Worm (Caenorhabditis elegans) whole organism, L1 larva: ENCODE measurements around the gene ckk-1.

ENCODE experiments used
- ceh-82 ChIP-seq, 3 experiments: fragments of 150-350 bp in 1 of 3; sonication (generic microtip) in 2 of 3; optimal IDR thresholded peaks; 2 replicates each; lab custom pipeline; 2014 to 2017; ENCODE audit warnings: missing biosample characterization in 3 of 3, missing genetic modification characterization in 3 of 3
- ces-1 ChIP-seq: fragments of 150-350 bp; optimal IDR thresholded peaks from 2 replicates; lab custom pipeline; 2014; ENCODE audit warnings: missing biosample characterization, missing genetic modification reagents, missing genetic modification characterization
- egl-13 ChIP-seq: sonication (generic microtip); optimal IDR thresholded peaks from 2 replicates; lab custom pipeline; 2016; ENCODE audit warnings: missing genotype, missing genetic modification reagents, missing genetic modification characterization, missing compliant biosample characterization
- egl-27 ChIP-seq, 2 experiments: fragments of 150-350 bp in 1 of 2; sonication (generic microtip); optimal IDR thresholded peaks; 3 replicates each; lab custom pipeline; 2017 to 2018; ENCODE audit warnings: missing biosample characterization in 2 of 2, missing genetic modification characterization in 2 of 2, missing genetic modification reagents in 2 of 2
- lin-35 ChIP-seq, 2 experiments: fragments of 150-350 bp; optimal IDR thresholded peaks; 2 replicates each; lab custom pipeline; 2014; ENCODE audit warnings: missing biosample characterization in 2 of 2, missing genetic modification characterization in 2 of 2, missing genetic modification reagents in 2 of 2
- lir-3 ChIP-seq: sonication (generic microtip); optimal IDR thresholded peaks from 2 replicates; lab custom pipeline; 2016; ENCODE audit warnings: mild to moderate bottlenecking, missing genetic modification characterization, moderate library complexity, missing compliant biosample characterization; ENCODE audit not compliant: poor library complexity
- mep-1 ChIP-seq: fragments of 150-350 bp; optimal IDR thresholded peaks from 2 replicates; lab custom pipeline; 2014; ENCODE audit warnings: missing biosample characterization, missing genetic modification characterization
- pag-3 ChIP-seq: sonication (generic microtip); optimal IDR thresholded peaks from 2 replicates; lab custom pipeline; 2017; ENCODE audit warnings: missing genetic modification characterization, mild to moderate bottlenecking, missing compliant biosample characterization, antibody characterized with exemption, borderline replicate concordance; ENCODE audit not compliant: insufficient read depth
- unc-98 ChIP-seq: fragments of 200-800 bp; sonication (Bioruptor generic); IDR thresholded peaks from 2 replicates; pipeline ENCODE4 v1.3.6; 2022; ENCODE audit warnings: missing genetic modification characterization, missing compliant biosample characterization
- xbp-1 ChIP-seq: sonication (generic microtip); optimal IDR thresholded peaks from 2 replicates; lab custom pipeline; 2016; ENCODE audit warnings: missing genetic modification characterization, missing compliant biosample characterization
- ztf-11 ChIP-seq, 2 experiments: sonication (generic microtip); optimal IDR thresholded peaks; 2 replicates each; lab custom pipeline; 2016 to 2017; ENCODE audit warnings: missing genetic modification characterization in 2 of 2, missing biosample characterization in 1 of 2, missing compliant biosample characterization in 1 of 2

- TF ChIP-seq xbp-1 (tag; lab: Kevin White, UChicago) (no peak), lir-3 (no peak), egl-13 (tag; lab: Kevin White, UChicago) (no peak), unc-98 (GFP tag; lab: Robert Waterston, UW) (no peak), egl-27 (tag; optimal IDR thresholded peaks at IDR 0.05; lab: Kevin White, UChicago) (no peak), lin-35 (GFP tag; optimal IDR thresholded peaks at IDR 0.05; lab: Kevin White, UChicago) (no peak), pag-3 (no peak), ztf-11 (tag; optimal IDR thresholded peaks at IDR 0.05; lab: Kevin White, UChicago) (no peak), ceh-82 (tag; optimal IDR thresholded peaks at IDR 0.05; lab: Kevin White, UChicago) (no peak), mep-1 (tag; lab: Kevin White, UChicago) (no peak), ces-1 (GFP tag; lab: Kevin White, UChicago) (no peak)
These were observed 46.5 kb upstream of the ckk-1 start for ce11 chrIII:5588746-5589145.
